Worm (Caenorhabditis elegans) whole organism, early embryonic: Measurements from ENCODE around the gene C52E4.7.

Experiments
- B0310.2 ChIP-seq: sonication (generic microtip); optimal IDR thresholded peaks from 2 replicates; lab custom pipeline; 2016; ENCODE audit warnings: mild to moderate bottlenecking, missing genetic modification characterization, missing compliant biosample characterization
- F13C5.2 ChIP-seq: sonication (generic microtip); optimal IDR thresholded peaks from 2 replicates; lab custom pipeline; 2017; ENCODE audit warnings: mild to moderate bottlenecking, missing genetic modification characterization, inconsistent platforms, missing compliant biosample characterization
- aly-1 ChIP-seq: sonication (generic microtip); optimal IDR thresholded peaks from 2 replicates; lab custom pipeline; 2016; ENCODE audit warnings: missing genetic modification characterization, missing compliant biosample characterization
- ama-1 ChIP-seq: fragments of 150-350 bp; optimal IDR thresholded peaks from 2 replicates; lab custom pipeline; 2014
- ceh-13 ChIP-seq: fragments of 200-800 bp; sonication (Bioruptor generic); optimal IDR thresholded peaks from 2 replicates; lab custom pipeline; 2018; ENCODE audit warnings: mild to moderate bottlenecking, missing genetic modification characterization, missing compliant biosample characterization
- ceh-36 ChIP-seq: sonication (generic microtip); optimal IDR thresholded peaks from 2 replicates; lab custom pipeline; 2016; ENCODE audit warnings: missing genetic modification characterization, inconsistent platforms, missing compliant biosample characterization
- flt-1 ChIP-seq: fragments of 200-800 bp; sonication (Bioruptor generic); IDR thresholded peaks from 2 replicates; pipeline ENCODE4 v1.3.6; 2022; ENCODE audit warnings: missing genetic modification characterization, missing compliant biosample characterization
- hnd-1 ChIP-seq: sonication (generic microtip); optimal IDR thresholded peaks from 2 replicates; lab custom pipeline; 2016; ENCODE audit warnings: missing genetic modification characterization, missing compliant biosample characterization
- pes-1 ChIP-seq: fragments of 200-800 bp; sonication (Bioruptor generic); IDR thresholded peaks from 2 replicates; pipeline ENCODE4 v1.3.6; 2022; ENCODE audit warnings: missing genetic modification reagents, missing genetic modification characterization, missing compliant biosample characterization
- scrt-1 ChIP-seq: fragments of 200-800 bp; sonication (Bioruptor generic); IDR thresholded peaks from 2 replicates; pipeline ENCODE4 v1.3.6; 2022; ENCODE audit warnings: missing genetic modification characterization, missing compliant biosample characterization
- sea-1 ChIP-seq: fragments of 200-800 bp; sonication (Bioruptor generic); conservative IDR thresholded peaks from 2 replicates; pipeline ENCODE4 v1.3.6; 2022; ENCODE audit warnings: missing genetic modification characterization, missing compliant biosample characterization
- tbx-11 ChIP-seq: fragments of 200-800 bp; sonication (Bioruptor generic); IDR thresholded peaks from 2 replicates; pipeline ENCODE4 v1.3.6; 2022; ENCODE audit warnings: missing genetic modification characterization, missing compliant biosample characterization
- tbx-37 ChIP-seq: fragments of 200-800 bp; sonication (Bioruptor generic); conservative IDR thresholded peaks from 2 replicates; pipeline ENCODE4 v1.3.6; 2022; ENCODE audit warnings: missing genetic modification reagents, missing genetic modification characterization, missing compliant biosample characterization
- tra-4 ChIP-seq: sonication (generic microtip); optimal IDR thresholded peaks from 2 replicates; lab custom pipeline; 2017; ENCODE audit warnings: missing genetic modification characterization, missing compliant biosample characterization

DNA sequence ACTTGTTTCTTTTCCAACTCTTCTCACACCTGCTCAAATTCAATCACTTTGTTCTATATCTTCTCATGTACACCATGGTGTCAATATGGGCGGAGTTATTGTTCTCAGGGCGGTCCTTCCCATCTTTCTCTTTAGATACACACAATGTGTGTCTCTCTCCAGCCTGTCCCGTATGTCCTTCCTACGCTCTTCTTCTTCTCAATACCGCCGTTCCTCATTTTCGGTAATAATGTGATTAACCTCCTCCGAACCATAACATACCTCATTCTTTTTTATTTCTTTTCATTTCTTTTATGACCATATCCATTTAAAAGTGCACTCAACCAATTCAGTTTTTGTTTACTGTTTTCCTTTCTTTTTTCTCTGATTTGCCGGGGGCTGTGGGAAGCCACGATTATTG is 38.5 kb upstream of the C52E4.7 start:
- TF ChIP-seq ceh-13 (GFP tag; lab: Kevin White, UChicago) (no peak), flt-1 (GFP tag; lab: Robert Waterston, UW) (no peak), B0310.2 (tag; lab: Kevin White, UChicago) (no peak), ama-1 (lab: Kevin White, UChicago) (no peak), ceh-36 (tag; lab: Kevin White, UChicago) (no peak), scrt-1 (no peak), sea-1 (GFP tag; lab: Robert Waterston, UW) (no peak), F13C5.2 (tag; lab: Kevin White, UChicago) (no peak), tbx-11 (GFP tag; lab: Robert Waterston, UW) (no peak), tbx-37 (GFP tag; lab: Robert Waterston, UW) (no peak), tra-4 (tag; lab: Kevin White, UChicago) (no peak), aly-1 (tag; lab: Kevin White, UChicago) (no peak), pes-1 (GFP tag; lab: Robert Waterston, UW) (no peak), hnd-1 (no peak)
